Worm (Caenorhabditis elegans) whole organism, L2 larva: ENCODE results near the gene M05D6.2.

Experiments
- C34F6.9 ChIP-seq: fragments of 150-350 bp; optimal IDR thresholded peaks from 2 replicates; lab custom pipeline; 2014; ENCODE audit warnings: missing biosample characterization, missing genetic modification characterization
- R02D3.7 ChIP-seq: fragments of 150-350 bp; optimal IDR thresholded peaks from 2 replicates; lab custom pipeline; 2014; ENCODE audit warnings: missing biosample characterization, missing genetic modification characterization
- ZK546.5 ChIP-seq: sonication (generic microtip); optimal IDR thresholded peaks from 2 replicates; lab custom pipeline; 2017; ENCODE audit warnings: missing biosample characterization, missing genetic modification characterization
- alr-1 ChIP-seq: fragments of 150-350 bp; optimal IDR thresholded peaks from 2 replicates; lab custom pipeline; 2014; ENCODE audit warnings: missing biosample characterization, missing genetic modification characterization
- ceh-16 ChIP-seq: fragments of 150-350 bp; optimal IDR thresholded peaks from 2 replicates; lab custom pipeline; 2014; ENCODE audit warnings: missing biosample characterization, missing genetic modification characterization
- crh-2 ChIP-seq: sonication (generic microtip); optimal IDR thresholded peaks from 2 replicates; lab custom pipeline; 2017; ENCODE audit warnings: missing biosample characterization, missing genetic modification characterization
- dmd-4 ChIP-seq: sonication (generic microtip); optimal IDR thresholded peaks from 2 replicates; lab custom pipeline; 2017; ENCODE audit warnings: missing biosample characterization, missing genetic modification characterization
- egl-27 ChIP-seq: sonication (generic microtip); optimal IDR thresholded peaks from 3 replicates; lab custom pipeline; 2017; ENCODE audit warnings: missing biosample characterization, missing genetic modification reagents, missing genetic modification characterization
- elt-1 ChIP-seq: fragments of 150-350 bp; optimal IDR thresholded peaks from 2 replicates; lab custom pipeline; 2014; ENCODE audit warnings: missing biosample characterization, missing genetic modification characterization
- fos-1 ChIP-seq: fragments of 150-350 bp; optimal IDR thresholded peaks from 2 replicates; lab custom pipeline; 2014; ENCODE audit warnings: missing biosample characterization, missing genetic modification characterization
- gmeb-1 ChIP-seq: fragments of 150-350 bp; optimal IDR thresholded peaks from 2 replicates; lab custom pipeline; 2014; ENCODE audit warnings: missing biosample characterization, missing genetic modification characterization
- lin-11 ChIP-seq: fragments of 150-350 bp; sonication (generic microtip); optimal IDR thresholded peaks from 2 replicates; lab custom pipeline; 2014; ENCODE audit warnings: missing biosample characterization, missing genetic modification characterization, inconsistent platforms, mixed read lengths
- lin-39 ChIP-seq: fragments of 150-350 bp; optimal IDR thresholded peaks from 2 replicates; lab custom pipeline; 2014; ENCODE audit warnings: missing biosample characterization, missing genetic modification reagents, missing genetic modification characterization
- lsy-2 ChIP-seq, 2 experiments: fragments of 150-350 bp in 1 of 2; sonication (generic microtip) in 1 of 2; optimal IDR thresholded peaks; 2 replicates each; lab custom pipeline; 2014 to 2017; ENCODE audit warnings: missing biosample characterization in 2 of 2, missing genetic modification characterization in 2 of 2
- mab-5 ChIP-seq: fragments of 150-350 bp; optimal IDR thresholded peaks from 2 replicates; lab custom pipeline; 2014; ENCODE audit warnings: missing biosample characterization, missing genetic modification characterization
- mbf-1 ChIP-seq: sonication (generic microtip); optimal IDR thresholded peaks from 2 replicates; lab custom pipeline; 2017; ENCODE audit warnings: missing biosample characterization, missing genetic modification characterization
- mdl-1 ChIP-seq, 2 experiments: fragments of 150-350 bp in 1 of 2; sonication (generic microtip) in 1 of 2; optimal IDR thresholded peaks; 2 replicates each; lab custom pipeline; 2017; ENCODE audit warnings: missing biosample characterization in 2 of 2, missing genetic modification characterization in 2 of 2
- nhr-10 ChIP-seq: sonication (generic microtip); optimal IDR thresholded peaks from 2 replicates; lab custom pipeline; 2017; ENCODE audit warnings: missing biosample characterization, missing genetic modification characterization
- nhr-12 ChIP-seq: fragments of 150-350 bp; optimal IDR thresholded peaks from 2 replicates; lab custom pipeline; 2014; ENCODE audit warnings: missing biosample characterization, missing genetic modification characterization
- nhr-129 ChIP-seq: fragments of 150-350 bp; optimal IDR thresholded peaks from 2 replicates; lab custom pipeline; 2014; ENCODE audit warnings: missing biosample characterization, missing genetic modification characterization
- nhr-23 ChIP-seq: fragments of 150-350 bp; optimal IDR thresholded peaks from 2 replicates; lab custom pipeline; 2014; ENCODE audit warnings: missing biosample characterization, missing genetic modification reagents, missing genetic modification characterization
- nhr-6 ChIP-seq: fragments of 150-350 bp; optimal IDR thresholded peaks from 2 replicates; lab custom pipeline; 2014; ENCODE audit warnings: missing biosample characterization, missing genetic modification characterization
- sem-4 ChIP-seq: fragments of 150-350 bp; optimal IDR thresholded peaks from 2 replicates; lab custom pipeline; 2014; ENCODE audit warnings: missing biosample characterization, missing genetic modification reagents, missing genetic modification characterization
- sma-9 ChIP-seq, 2 experiments: fragments of 150-350 bp in 1 of 2; sonication (generic microtip) in 1 of 2; optimal IDR thresholded peaks; 2 replicates each; lab custom pipeline; 2014 to 2016; ENCODE audit warnings: missing genetic modification characterization in 2 of 2, mild to moderate bottlenecking in 1 of 2, missing biosample characterization in 1 of 2, missing compliant biosample characterization in 1 of 2, missing genetic modification reagents in 1 of 2, moderate library complexity in 1 of 2
- snpc-4 ChIP-seq: fragments of 150-350 bp; optimal IDR thresholded peaks from 2 replicates; lab custom pipeline; 2014; ENCODE audit warnings: missing biosample characterization, missing genetic modification characterization
- unc-55 ChIP-seq: fragments of 150-350 bp; sonication (generic microtip); optimal IDR thresholded peaks from 3 replicates; lab custom pipeline; 2014; ENCODE audit warnings: missing biosample characterization, missing genetic modification reagents, missing genetic modification characterization
- unc-62 ChIP-seq: fragments of 150-350 bp; optimal IDR thresholded peaks from 2 replicates; lab custom pipeline; 2014; ENCODE audit warnings: missing biosample characterization, missing genetic modification reagents, missing genetic modification characterization
- zag-1 ChIP-seq: fragments of 150-350 bp; optimal IDR thresholded peaks from 2 replicates; lab custom pipeline; 2014; ENCODE audit warnings: missing biosample characterization, missing genetic modification characterization

M05D6.2 gene

DNA sequence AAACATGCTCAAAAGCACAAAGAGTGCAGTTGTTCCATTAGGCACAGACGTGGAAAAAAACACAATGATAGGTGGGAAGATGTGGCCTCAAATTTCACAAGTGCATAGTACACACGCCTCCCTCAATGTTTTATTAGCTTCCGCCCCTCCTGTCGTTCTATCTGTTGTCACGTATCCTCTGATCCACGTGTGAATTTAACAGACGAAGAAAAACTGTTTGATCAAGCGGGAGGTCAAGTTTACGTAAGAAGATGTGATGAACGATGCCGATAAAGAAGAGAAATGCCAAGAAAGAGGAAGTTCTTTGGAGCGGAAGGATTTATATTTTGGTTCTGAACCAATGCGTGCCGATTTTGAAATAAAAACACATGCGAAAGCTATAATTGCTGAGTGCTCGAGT, 17.2 kb upstream of the M05D6.2 start:
- TF ChIP-seq fos-1 (tag; lab: Kevin White, UChicago) (no peak), C34F6.9 (tag; lab: Kevin White, UChicago) (peak; percentile 19), sma-9 (GFP tag; optimal IDR thresholded peaks at IDR 0.05; lab: Kevin White, UChicago) (peak; percentile 21), sma-9 (tag; optimal IDR thresholded peaks at IDR 0.05; lab: Kevin White, UChicago) (no peak), nhr-129 (tag; lab: Kevin White, UChicago) (peak; percentile 67), elt-1 (no peak), R02D3.7 (tag; lab: Kevin White, UChicago) (no peak)
- TF ChIP-seq, all 48 proteins: peak for 3

DNA sequence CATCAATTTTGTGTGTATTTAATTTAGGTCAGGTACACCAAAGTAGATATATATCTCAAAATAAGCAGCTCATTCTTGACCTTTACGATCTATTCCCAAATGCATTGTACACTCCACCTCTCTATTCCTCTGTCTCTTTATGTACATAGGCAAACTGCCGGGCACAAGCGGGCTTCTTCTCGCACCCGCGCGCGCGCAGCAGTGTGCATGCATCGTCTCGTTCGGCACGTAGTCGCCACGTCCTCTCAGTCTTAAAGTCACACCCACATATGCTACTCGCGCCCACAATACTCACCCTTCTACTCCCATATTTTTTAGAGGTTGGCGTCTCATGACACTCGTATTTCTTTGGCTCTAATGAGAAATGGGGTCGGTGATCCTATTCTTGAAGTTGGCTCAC, 16.5 kb upstream of the M05D6.2 start:
- TF ChIP-seq nhr-129 (tag; lab: Kevin White, UChicago) (peak; percentile 18), C34F6.9 (tag; lab: Kevin White, UChicago) (peak; percentile 23), nhr-6 (tag; lab: Kevin White, UChicago) (no peak), dmd-4 (tag; lab: Kevin White, UChicago) (no peak), zag-1 (tag; lab: Kevin White, UChicago) (peak; percentile 6), alr-1 (tag; lab: Kevin White, UChicago) (no peak), ZK546.5 (tag; lab: Kevin White, UChicago) (no peak)

DNA sequence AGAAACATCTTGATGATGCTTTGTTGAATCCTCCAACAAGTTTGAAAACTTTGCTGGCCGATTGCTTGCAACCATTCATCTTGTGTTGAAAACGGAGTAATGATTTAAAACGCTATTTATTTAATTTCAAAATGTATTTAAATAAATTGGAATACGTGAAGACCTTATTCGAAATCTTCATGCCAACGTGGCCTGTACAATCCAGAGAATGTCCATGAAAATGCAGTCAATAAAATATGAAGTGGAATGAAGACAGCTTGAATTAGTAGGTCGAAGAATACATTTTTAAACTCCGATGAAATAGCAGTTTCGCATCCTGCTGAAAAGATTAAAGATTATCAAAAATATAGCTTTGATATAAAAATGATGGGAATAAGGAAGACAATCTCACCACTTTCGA, 13.4 kb upstream of the M05D6.2 start, which contains the start of gene F22B5.5:
Gene F22B5.5 (minus strand): TSS at position 101 of the 400 bp plus-strand sequence.
- TF ChIP-seq gmeb-1 (tag; lab: Kevin White, UChicago): no peak
- TF ChIP-seq zag-1 (tag; lab: Kevin White, UChicago): no peak
- TF ChIP-seq sem-4: no peak
- TF ChIP-seq, all 48 proteins: peak for 0

DNA sequence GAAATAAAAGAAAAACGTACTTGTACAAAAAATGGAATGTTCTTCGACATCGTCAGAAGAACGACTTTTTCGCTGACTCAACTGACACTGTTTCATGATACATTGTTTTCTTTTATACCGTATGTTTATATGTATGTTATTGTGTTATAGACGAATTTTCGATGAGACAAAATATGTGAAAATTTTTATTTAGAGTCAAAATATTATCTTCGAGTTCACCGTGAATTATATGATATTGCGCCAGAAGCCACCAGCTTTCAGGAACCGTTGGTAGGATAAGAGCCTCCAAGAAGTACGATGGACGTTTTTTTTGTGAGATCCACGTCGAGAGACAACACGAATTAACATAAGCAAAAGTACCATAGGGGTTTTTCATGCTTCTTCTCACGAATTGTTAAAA, 11.8 kb upstream of the M05D6.2 start, which contains the start of gene F22B5.6:
Gene F22B5.6 (minus strand): TSS at position 101 of the 400 bp plus-strand sequence.
- TF ChIP-seq zag-1 (tag; lab: Kevin White, UChicago): no peak
- no peak for TF ChIP-seq ZK546.5 (tag; lab: Kevin White, UChicago)
- no peak for TF ChIP-seq nhr-10 (tag; lab: Kevin White, UChicago)
- TF ChIP-seq egl-27: no peak
- no peak for TF ChIP-seq R02D3.7 (tag; lab: Kevin White, UChicago)
- no peak for TF ChIP-seq mab-5 (tag; lab: Kevin White, UChicago)
- TF ChIP-seq lsy-2 (tag; optimal IDR thresholded peaks at IDR 0.05; lab: Kevin White, UChicago): no peak
- no peak for TF ChIP-seq nhr-23 (tag; lab: Kevin White, UChicago)
- TF ChIP-seq nhr-12 (tag; lab: Kevin White, UChicago): no peak
- no peak for TF ChIP-seq lin-39 (tag; lab: Kevin White, UChicago)
- no peak for TF ChIP-seq mbf-1 (tag; lab: Kevin White, UChicago)
- TF ChIP-seq crh-2 (tag; lab: Kevin White, UChicago): no peak
- TF ChIP-seq snpc-4 (tag; lab: Kevin White, UChicago): no peak
- no peak for TF ChIP-seq ceh-16 (tag; lab: Kevin White, UChicago)
- no peak for TF ChIP-seq unc-62 (GFP tag; lab: Kevin White, UChicago)
- TF ChIP-seq, all 48 proteins: peak for 0

DNA sequence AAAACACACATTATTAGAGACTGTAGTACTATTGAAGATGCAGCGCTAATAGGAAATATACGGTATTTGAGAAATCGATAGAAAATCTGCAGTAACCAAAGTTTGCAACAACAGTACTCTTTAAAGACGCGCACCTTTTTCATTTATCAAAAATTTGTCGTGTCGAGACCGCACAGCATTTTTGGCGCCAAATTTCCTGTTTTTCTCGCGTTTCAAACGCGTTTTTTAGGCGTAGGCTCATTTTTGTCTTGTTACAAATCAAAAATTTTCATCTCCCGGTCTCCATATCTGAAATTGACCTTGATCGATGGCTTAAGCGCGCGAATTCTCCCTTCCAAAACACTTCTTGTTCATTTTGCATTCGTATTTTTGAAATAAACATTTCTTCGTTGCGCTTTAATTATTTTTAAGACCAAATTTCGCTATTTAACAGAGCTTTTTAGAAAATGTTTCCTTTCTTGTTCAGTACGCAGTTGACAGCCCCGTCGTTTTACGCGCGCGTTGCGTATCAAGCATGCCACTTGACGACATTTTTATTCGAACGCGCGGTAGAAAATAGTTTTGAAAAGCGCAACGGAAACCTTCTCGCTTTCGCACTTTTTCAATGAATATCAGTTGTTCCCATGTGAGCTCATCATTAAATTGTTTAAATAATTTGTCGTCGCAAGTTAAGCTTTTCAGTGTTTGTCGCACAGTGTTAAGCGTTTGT, 11.1 kb upstream of the M05D6.2 start:
- TF ChIP-seq zag-1 (tag; lab: Kevin White, UChicago) (no peak), crh-2 (tag; lab: Kevin White, UChicago) (no peak), unc-55 (GFP tag; lab: Kevin White, UChicago) (no peak), sma-9 (GFP tag; optimal IDR thresholded peaks at IDR 0.05; lab: Kevin White, UChicago) (no peak), sma-9 (tag; optimal IDR thresholded peaks at IDR 0.05; lab: Kevin White, UChicago) (no peak), lin-11 (tag; lab: Kevin White, UChicago) (no peak), mdl-1 (tag; optimal IDR thresholded peaks at IDR 0.05; lab: Kevin White, UChicago) (no peak), nhr-12 (tag; lab: Kevin White, UChicago) (no peak), ceh-16 (tag; lab: Kevin White, UChicago) (no peak)

DNA sequence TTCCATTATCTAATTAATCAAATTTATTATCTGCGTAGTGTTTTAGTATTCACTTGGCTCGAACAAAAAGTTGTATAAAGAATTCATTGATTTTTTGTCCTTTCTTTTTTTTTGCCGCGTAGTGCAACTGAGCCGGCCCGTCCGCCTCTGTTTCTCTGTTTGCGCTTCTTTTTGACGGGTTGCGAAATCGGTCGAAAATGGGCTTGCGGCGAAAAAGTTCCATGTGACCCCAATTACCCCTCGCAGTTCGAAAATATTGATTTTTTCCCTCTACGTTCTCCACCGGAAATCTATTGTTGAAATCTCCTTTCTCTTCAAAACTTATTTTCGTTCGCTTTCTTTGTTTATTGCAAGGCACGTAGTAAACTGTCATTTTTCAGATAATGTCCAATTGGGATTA, 10.5 kb upstream of the M05D6.2 start, which contains the start of gene zyg-9:
Gene zyg-9 (plus strand): TSS at position 381 of the 400 bp plus-strand sequence.
- TF ChIP-seq R02D3.7 (tag; lab: Kevin White, UChicago) (no peak), lsy-2 (tag; optimal IDR thresholded peaks at IDR 0.05; lab: Kevin White, UChicago) (peak in 1 of 2 experiments; percentile 29), nhr-129 (tag; lab: Kevin White, UChicago) (peak; percentile 26), unc-55 (GFP tag; lab: Kevin White, UChicago) (peak; percentile 30), C34F6.9 (tag; lab: Kevin White, UChicago) (peak; percentile 63), zag-1 (tag; lab: Kevin White, UChicago) (no peak), mbf-1 (tag; lab: Kevin White, UChicago) (no peak)
- TF ChIP-seq, all 48 proteins: peak for 4
